Worm (Caenorhabditis elegans) whole organism, L4/young adult: ENCODE data around the gene C17B7.5.

ENCODE experiments used
- W03F9.2 ChIP-seq: fragments of 150-350 bp; optimal IDR thresholded peaks from 2 replicates; lab custom pipeline; 2014; ENCODE audit warnings: missing biosample characterization, missing genetic modification characterization
- him-1 ChIP-seq: sonication (generic microtip); optimal IDR thresholded peaks from 2 replicates; lab custom pipeline; 2016; ENCODE audit warnings: missing genotype, missing genetic modification reagents, missing genetic modification characterization, missing compliant biosample characterization

ce11 chrV:3376973-3377372 lies 43.5 kb downstream of the C17B7.5 start, which contains the start of gene srbc-2:
- TF ChIP-seq W03F9.2 (tag; lab: Kevin White, UChicago) (no peak), him-1 (tag; lab: Kevin White, UChicago) (no peak)
